Worm (Caenorhabditis elegans) whole organism, L4 larva: ENCODE measurements around the gene mrpl-40.

ENCODE experiments used
- ctbp-1 ChIP-seq: fragments of 200-800 bp; sonication (Bioruptor generic); IDR thresholded peaks from 2 replicates; pipeline ENCODE4 v1.3.6; 2022; ENCODE audit warnings: missing genetic modification reagents, missing genetic modification characterization, missing compliant biosample characterization
- daf-8 ChIP-seq: fragments of 200-800 bp; sonication (Bioruptor generic); IDR thresholded peaks from 2 replicates; pipeline ENCODE4 v1.3.6; 2022; ENCODE audit warnings: missing genetic modification characterization, missing compliant biosample characterization
- egl-27 ChIP-seq: sonication (generic microtip); optimal IDR thresholded peaks from 3 replicates; lab custom pipeline; 2017; ENCODE audit warnings: missing biosample characterization, missing genetic modification reagents, missing genetic modification characterization
- lin-29 ChIP-seq: fragments of 200-800 bp; sonication (Bioruptor generic); IDR thresholded peaks from 2 replicates; pipeline ENCODE4 v1.3.6; 2022; ENCODE audit warnings: missing genetic modification reagents, missing genetic modification characterization, missing compliant biosample characterization
- lsy-2 ChIP-seq, 2 experiments: fragments of 150-350 bp in 1 of 2; sonication (generic microtip) in 1 of 2; optimal IDR thresholded peaks; 2 replicates each; lab custom pipeline; 2014 to 2017; ENCODE audit warnings: missing biosample characterization in 2 of 2, missing genetic modification characterization in 2 of 2
- nhr-42 ChIP-seq: fragments of 200-800 bp; sonication (Bioruptor generic); IDR thresholded peaks from 2 replicates; pipeline ENCODE4 v1.3.6; 2022; ENCODE audit warnings: missing genetic modification characterization, missing compliant biosample characterization
- pha-4 ChIP-seq, 2 experiments: fragments of 150-350 bp in 1 of 2; fragments of 200-800 bp in 1 of 2; sonication (Bioruptor generic) in 1 of 2; IDR thresholded peaks in 1 of 2; optimal IDR thresholded peaks in 1 of 2; 2 replicates each; pipeline versions ENCODE4 v1.3.6 to Lab custom; 2014 to 2022; ENCODE audit warnings: missing genetic modification characterization in 2 of 2, missing genetic modification reagents in 2 of 2, missing biosample characterization in 1 of 2, missing compliant biosample characterization in 1 of 2
- php-3 ChIP-seq: fragments of 200-800 bp; sonication (Bioruptor generic); IDR thresholded peaks from 2 replicates; pipeline ENCODE4 v1.3.6; 2022; ENCODE audit warnings: missing genetic modification reagents, missing genetic modification characterization, missing compliant biosample characterization
- pqm-1 ChIP-seq: sonication (generic microtip); optimal IDR thresholded peaks from 2 replicates; lab custom pipeline; 2017; ENCODE audit warnings: missing biosample characterization, missing genetic modification characterization
- saeg-2 ChIP-seq: fragments of 200-800 bp; sonication (Bioruptor generic); IDR thresholded peaks from 2 replicates; pipeline ENCODE4 v1.3.6; 2022; ENCODE audit warnings: missing genetic modification reagents, missing genetic modification characterization, missing compliant biosample characterization
- skn-1 ChIP-seq: fragments of 150-350 bp; optimal IDR thresholded peaks from 2 replicates; lab custom pipeline; 2014; ENCODE audit warnings: missing biosample characterization, missing genetic modification characterization
- unc-130 ChIP-seq: sonication (generic microtip); optimal IDR thresholded peaks from 2 replicates; lab custom pipeline; 2016; ENCODE audit warnings: missing genetic modification reagents, missing genetic modification characterization, missing compliant biosample characterization
- zag-1 ChIP-seq: fragments of 150-350 bp; optimal IDR thresholded peaks from 2 replicates; lab custom pipeline; 2014; ENCODE audit warnings: missing biosample characterization, missing genetic modification characterization
- zfp-3 ChIP-seq: fragments of 200-800 bp; sonication (Bioruptor generic); conservative IDR thresholded peaks from 2 replicates; pipeline ENCODE4 v1.3.6; 2022; ENCODE audit warnings: missing genetic modification reagents, missing genetic modification characterization, missing compliant biosample characterization

- TF ChIP-seq php-3 = no peak
- TF ChIP-seq daf-8 (GFP tag; lab: Robert Waterston, UW) = no peak
- TF ChIP-seq egl-27 (tag; lab: Kevin White, UChicago) = no peak
- no peak for TF ChIP-seq saeg-2
- no peak for TF ChIP-seq lsy-2 (tag; optimal IDR thresholded peaks at IDR 0.05; lab: Kevin White, UChicago)
- TF ChIP-seq nhr-42 (GFP tag; lab: Robert Waterston, UW) = no peak
- TF ChIP-seq zfp-3 (GFP tag; lab: Robert Waterston, UW) = no peak
- no peak for TF ChIP-seq pha-4 (GFP tag; IDR thresholded peaks at IDR 0.05; lab: Robert Waterston, UW)
- no peak for TF ChIP-seq pha-4 (tag; optimal IDR thresholded peaks at IDR 0.05; lab: Kevin White, UChicago)
- no peak for TF ChIP-seq unc-130
- no peak for TF ChIP-seq zag-1
- TF ChIP-seq ctbp-1 (GFP tag; lab: Robert Waterston, UW) = no peak
- TF ChIP-seq skn-1 = no peak
- TF ChIP-seq lin-29 (GFP tag; lab: Robert Waterston, UW) = no peak
- no peak for TF ChIP-seq pqm-1 (tag; lab: Kevin White, UChicago)
Observed at ce11 chrIII:132118-132517, 44.8 kb downstream of the mrpl-40 start, which contains the start of gene pals-22.
